Fruit fly (Drosophila melanogaster) whole organism, prepupa: ENCODE results near the gene CG15386.

Experiments
- CG11294 ChIP-seq: fragments of 200-800 bp; sonication (Bioruptor generic); IDR thresholded peaks from 2 replicates; pipeline ENCODE4 v1.3.6; 2022; ENCODE audit warnings: missing biosample characterization, missing genetic modification characterization
- CG11762 ChIP-seq: fragments of 200-800 bp; sonication (Bioruptor generic); optimal IDR thresholded peaks from 3 replicates; lab custom pipeline; 2016; ENCODE audit warnings: missing biosample characterization, missing genetic modification characterization; ENCODE audit not compliant: insufficient read depth
- CG1621 ChIP-seq: fragments of 200-800 bp; sonication (Bioruptor generic); optimal IDR thresholded peaks from 3 replicates; lab custom pipeline; 2018; ENCODE audit warnings: missing biosample characterization, mild to moderate bottlenecking, missing genetic modification characterization
- CG16779 ChIP-seq: fragments of 200-800 bp; sonication (Bioruptor generic); optimal IDR thresholded peaks from 3 replicates; lab custom pipeline; 2017; ENCODE audit warnings: missing biosample characterization, mild to moderate bottlenecking, missing genetic modification characterization
- CG8119 ChIP-seq: fragments of 200-800 bp; sonication (Bioruptor generic); IDR thresholded peaks from 3 replicates; pipeline ENCODE4 v1.3.6; 2022; ENCODE audit warnings: missing biosample characterization, missing genetic modification characterization
- CG9139 ChIP-seq: fragments of 200-800 bp; sonication (Bioruptor generic); optimal IDR thresholded peaks from 3 replicates; lab custom pipeline; 2017; ENCODE audit warnings: missing biosample characterization, mild to moderate bottlenecking, missing genetic modification characterization
- Eip93F ChIP-seq: fragments of 200-800 bp; sonication (Bioruptor generic); optimal IDR thresholded peaks from 2 replicates; lab custom pipeline; 2016; ENCODE audit warnings: missing biosample characterization, mild to moderate bottlenecking, missing genetic modification characterization
- Ets21C ChIP-seq: fragments of 200-800 bp; sonication (Bioruptor generic); optimal IDR thresholded peaks from 3 replicates; lab custom pipeline; 2016; ENCODE audit warnings: missing biosample characterization, missing genetic modification characterization
- OdsH ChIP-seq: fragments of 200-800 bp; sonication (Bioruptor generic); optimal IDR thresholded peaks from 3 replicates; lab custom pipeline; 2016; ENCODE audit warnings: missing biosample characterization, missing genetic modification characterization
- Sox102F ChIP-seq: fragments of 200-800 bp; sonication (Bioruptor generic); optimal IDR thresholded peaks from 2 replicates; lab custom pipeline; 2016; ENCODE audit warnings: missing biosample characterization, mild to moderate bottlenecking, missing genetic modification characterization
- dsx ChIP-seq: fragments of 200-800 bp; optimal IDR thresholded peaks from 3 replicates; lab custom pipeline; 2019; ENCODE audit warnings: missing biosample characterization, mild to moderate bottlenecking, missing genetic modification characterization, moderate library complexity; ENCODE audit not compliant: poor library complexity, severe bottlenecking
- eg ChIP-seq: fragments of 200-800 bp; sonication (Bioruptor generic); IDR thresholded peaks from 3 replicates; pipeline ENCODE4 v1.3.6; 2022; ENCODE audit warnings: missing biosample characterization, missing genetic modification characterization
- pdm3 ChIP-seq: fragments of 200-800 bp; sonication (Bioruptor generic); optimal IDR thresholded peaks from 3 replicates; lab custom pipeline; 2016; ENCODE audit warnings: missing biosample characterization, missing genetic modification characterization

- TF ChIP-seq eg (GFP tag; lab: Robert Waterston, UW) = no peak
- TF ChIP-seq CG16779 (tag; lab: Kevin White, UChicago) = no peak
- TF ChIP-seq CG8119 (GFP tag; lab: Robert Waterston, UW) = no peak
- no peak for TF ChIP-seq dsx (GFP tag; lab: Kevin White, UChicago)
- no peak for TF ChIP-seq CG11294 (GFP tag; lab: Robert Waterston, UW)
- TF ChIP-seq Ets21C = no peak
- no peak for TF ChIP-seq Sox102F (GFP tag; lab: Kevin White, UChicago)
- no peak for TF ChIP-seq Eip93F (GFP tag; lab: Kevin White, UChicago)
- no peak for TF ChIP-seq OdsH
- no peak for TF ChIP-seq CG11762
- no peak for TF ChIP-seq CG9139
- no peak for TF ChIP-seq pdm3 (GFP tag; lab: Kevin White, UChicago)
- TF ChIP-seq CG1621 (tag; lab: Kevin White, UChicago) = no peak
These were observed 48.1 kb downstream of the CG15386 start for dm6 chr2L:2168894-2169456.
